Worm (Caenorhabditis elegans): ENCODE measurements around the gene qua-1.

qua-1 gene

DNA sequence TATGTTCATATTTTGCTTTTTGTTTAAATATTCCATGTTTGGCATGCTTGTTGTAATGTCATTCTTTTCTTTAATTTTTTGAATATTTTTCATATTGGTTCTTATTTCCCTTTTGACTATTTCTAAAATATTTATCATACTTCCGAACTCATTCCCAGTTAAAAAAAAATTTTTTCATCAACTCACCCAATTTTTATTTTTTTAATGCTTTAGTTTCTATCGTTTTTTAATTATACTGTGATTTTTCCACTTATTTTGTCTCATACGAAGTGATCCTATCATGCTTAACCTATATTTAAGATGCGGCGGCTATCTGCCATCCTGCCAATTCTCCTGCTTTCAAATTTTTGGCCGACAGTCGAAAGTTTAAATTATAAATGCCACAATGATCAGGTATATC, at the start of gene qua-1:
Gene qua-1 (plus strand): TSS at position 301 of the 400 bp plus-strand sequence.
- TF ChIP-seq swsn-7 (tag; optimal IDR thresholded peaks at IDR 0.05), result no peak
- no peak for TF ChIP-seq unc-62 (GFP tag; optimal IDR thresholded peaks at IDR 0.05)
- TF ChIP-seq rnt-1 (tag; optimal IDR thresholded peaks at IDR 0.05), result no peak

DNA sequence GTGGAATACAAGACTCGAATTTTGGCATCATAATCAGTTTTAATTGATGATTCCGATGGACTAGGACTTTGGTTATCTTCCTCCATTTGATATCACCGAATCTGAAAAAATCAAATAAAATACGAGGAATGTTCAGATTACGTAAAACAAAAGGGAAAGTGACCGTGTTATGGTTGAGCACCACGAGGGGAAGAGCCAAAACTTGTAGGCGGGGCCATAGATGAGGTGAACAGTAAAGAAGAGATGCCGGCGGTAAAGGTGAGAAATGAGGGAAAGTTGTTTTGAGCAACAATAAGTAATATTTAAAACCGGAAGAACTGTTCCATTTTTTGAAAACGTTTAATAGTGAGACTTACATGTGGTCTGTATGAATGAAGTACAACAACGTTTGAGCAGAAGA, 48.7 kb upstream of the qua-1 start, which contains the start of gene F10B5.3:
Gene F10B5.3 (minus strand): TSS at position 101 of the 400 bp plus-strand sequence.
- TF ChIP-seq ets-5 (GFP tag; IDR thresholded peaks at IDR 0.05) (no peak), blmp-1 (tag; optimal IDR thresholded peaks at IDR 0.05) (no peak), unc-130 (tag; optimal IDR thresholded peaks at IDR 0.05) (no peak), sptf-1 (tag; optimal IDR thresholded peaks at IDR 0.05) (no peak), ces-1 (GFP tag; optimal IDR thresholded peaks at IDR 0.05) (no peak), ceh-88 (GFP tag; IDR thresholded peaks at IDR 0.05) (no peak), unc-98 (GFP tag; IDR thresholded peaks at IDR 0.05) (no peak), xbp-1 (tag; optimal IDR thresholded peaks at IDR 0.05) (no peak), fkh-10 (GFP tag; optimal IDR thresholded peaks at IDR 0.05) (no peak), snpc-4 (tag; optimal IDR thresholded peaks at IDR 0.05) (no peak), pag-3 (tag; optimal IDR thresholded peaks at IDR 0.05; ENCODE audit: borderline replicate concordance, insufficient read depth) (no peak), fkh-8 (tag; optimal IDR thresholded peaks at IDR 0.05) (no peak), C04F5.9 (tag; optimal IDR thresholded peaks at IDR 0.05) (no peak), tbx-2 (tag; optimal IDR thresholded peaks at IDR 0.05) (no peak)

DNA sequence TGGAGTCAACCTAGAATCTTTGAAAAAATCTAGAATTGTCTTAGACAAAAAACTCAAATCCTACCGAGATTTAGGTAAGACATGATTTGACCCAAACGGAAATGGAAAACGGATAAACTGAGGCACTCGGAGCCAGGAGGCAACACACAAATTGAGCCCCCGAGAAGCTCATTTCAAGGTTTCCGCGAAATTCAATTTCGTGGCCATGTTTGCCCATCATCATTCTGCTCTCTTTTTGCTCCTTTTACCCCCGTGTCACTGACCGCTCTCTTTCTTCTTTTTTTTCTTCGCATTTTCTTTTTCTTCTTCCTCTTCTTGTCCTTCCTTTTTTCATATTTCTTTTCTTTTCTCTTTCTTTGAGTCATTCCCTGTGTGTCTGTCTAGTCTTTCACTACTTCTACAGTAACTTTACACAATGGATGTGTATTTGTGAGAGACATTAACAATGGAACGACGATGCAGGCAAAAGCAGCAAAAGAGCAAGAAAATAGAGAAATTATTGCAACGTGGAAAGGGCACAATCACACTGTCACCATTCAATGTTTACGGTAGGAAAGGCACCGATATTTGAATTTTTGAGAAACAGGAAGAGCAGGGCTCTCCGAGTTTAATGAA, 45.8 kb upstream of the qua-1 start:
- TF ChIP-seq fkh-10 (GFP tag; optimal IDR thresholded peaks at IDR 0.05) (peak; percentile 44), tbx-2 (tag; optimal IDR thresholded peaks at IDR 0.05) (no peak), lsy-2 (tag; optimal IDR thresholded peaks at IDR 0.05) (no peak), hlh-17 (GFP tag; optimal IDR thresholded peaks at IDR 0.05; ENCODE audit: borderline replicate concordance) (no peak), ets-5 (GFP tag; IDR thresholded peaks at IDR 0.05) (no peak), ces-1 (GFP tag; optimal IDR thresholded peaks at IDR 0.05) (peak; percentile 11), egl-27 (tag; optimal IDR thresholded peaks at IDR 0.05) (no peak)

DNA sequence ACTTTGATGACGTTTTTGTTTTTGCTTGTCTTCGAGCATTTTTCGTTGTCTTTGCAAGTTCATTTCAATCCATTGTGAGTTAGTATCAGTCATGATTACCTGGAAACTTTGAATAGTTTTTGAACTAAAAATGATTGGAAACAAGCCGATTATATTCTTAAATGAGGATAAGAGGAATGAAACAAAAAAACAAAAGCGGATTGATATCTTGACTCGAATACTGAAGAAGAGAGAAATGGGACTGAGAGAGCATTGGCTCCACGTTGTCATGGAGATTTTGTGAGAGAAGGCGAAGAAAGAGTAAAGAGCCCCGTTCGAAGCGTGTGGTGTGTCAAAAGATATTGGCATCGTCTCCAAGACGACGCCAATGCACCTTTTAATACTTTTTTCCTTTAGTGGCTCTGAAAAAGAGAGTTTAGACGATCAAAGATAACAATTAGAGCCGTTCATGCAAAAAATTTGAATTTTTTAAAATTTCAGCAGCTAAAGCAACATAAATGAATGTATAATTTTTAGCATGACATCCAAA, 41.7 kb upstream of the qua-1 start, which contains the start of the genes tub-1 and tmem-138:
Gene tub-1 (minus strand): TSS at position 101 of the 529 bp plus-strand sequence.
Gene tmem-138 (plus strand): TSS at position 479 of the 529 bp plus-strand sequence.
- TF ChIP-seq dsc-1 (tag; optimal IDR thresholded peaks at IDR 0.05), result peak; percentile 42
- peak; percentile 70 for TF ChIP-seq fkh-8 (tag; optimal IDR thresholded peaks at IDR 0.05)
- TF ChIP-seq mep-1 (tag; optimal IDR thresholded peaks at IDR 0.05), result no peak

DNA sequence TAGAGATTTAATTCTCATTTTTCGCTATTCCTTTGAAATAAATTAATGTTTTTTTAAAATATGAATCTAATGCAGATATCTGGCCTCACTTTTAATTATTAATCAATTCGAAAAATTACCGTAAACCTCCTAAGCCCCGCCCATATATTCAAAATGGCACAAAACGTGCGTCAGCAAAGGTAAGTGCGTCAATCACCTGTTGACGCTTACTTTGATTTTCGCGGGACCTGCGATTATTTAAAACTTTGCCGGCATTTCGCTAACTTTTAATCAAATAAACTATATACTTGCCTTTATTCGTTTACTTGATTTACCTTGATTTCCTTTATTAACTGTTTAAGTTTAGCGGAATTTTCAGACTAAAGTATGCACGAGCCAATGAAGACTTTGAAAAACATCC, 40.6 kb upstream of the qua-1 start, which contains the start of gene pch-2:
Gene pch-2 (plus strand): TSS at position 359 of the 400 bp plus-strand sequence.
- no peak for TF ChIP-seq ama-1 (optimal IDR thresholded peaks at IDR 0.05)
- TF ChIP-seq snpc-4 (tag; optimal IDR thresholded peaks at IDR 0.05), result no peak
- peak in 1 of 6 experiments; percentile 59 for TF ChIP-seq elt-3 (tag; optimal IDR thresholded peaks at IDR 0.05)
- peak; percentile 75 for TF ChIP-seq nhr-85 (tag)
- TF ChIP-seq ets-5 (GFP tag; IDR thresholded peaks at IDR 0.05), result no peak
- peak; percentile 62 for TF ChIP-seq fkh-8 (tag; optimal IDR thresholded peaks at IDR 0.05)
- no peak for TF ChIP-seq zag-1 (tag; optimal IDR thresholded peaks at IDR 0.05)
- no peak for TF ChIP-seq mdl-1 (tag; optimal IDR thresholded peaks at IDR 0.05)
- TF ChIP-seq F16B12.6 (tag; optimal IDR thresholded peaks at IDR 0.05), result peak; percentile 38
- no peak for TF ChIP-seq sptf-1 (tag; optimal IDR thresholded peaks at IDR 0.05)
- peak; percentile 67 for TF ChIP-seq nhr-47 (tag; optimal IDR thresholded peaks at IDR 0.05)
- TF ChIP-seq tlp-1 (tag; optimal IDR thresholded peaks at IDR 0.05), result no peak
- no peak for TF ChIP-seq hlh-4 (tag; optimal IDR thresholded peaks at IDR 0.05)
- no peak for TF ChIP-seq lin-13 (GFP tag; optimal IDR thresholded peaks at IDR 0.05)
- no peak for TF ChIP-seq efl-3 (GFP tag; optimal IDR thresholded peaks at IDR 0.05)
- no peak for TF ChIP-seq unc-30 (tag; optimal IDR thresholded peaks at IDR 0.05)
- no peak for TF ChIP-seq irx-1 (tag; optimal IDR thresholded peaks at IDR 0.05)
- peak; percentile 85 to 86 for TF ChIP-seq efl-1 (optimal IDR thresholded peaks at IDR 0.05)
- TF ChIP-seq efl-1 (GFP tag; optimal IDR thresholded peaks at IDR 0.05 in 1 of 2), result peak; percentile 88 to 99
- TF ChIP-seq nhr-84 (tag; optimal IDR thresholded peaks at IDR 0.05), result no peak
- no peak for TF ChIP-seq tbx-2 (tag; optimal IDR thresholded peaks at IDR 0.05)
- peak; percentile 37 for TF ChIP-seq nhr-77 (tag; optimal IDR thresholded peaks at IDR 0.05)
- TF ChIP-seq elt-2 (tag; optimal IDR thresholded peaks at IDR 0.05), result no peak
- no peak for TF ChIP-seq fkh-4 (tag; optimal IDR thresholded peaks at IDR 0.05; ENCODE audit: borderline replicate concordance)
- no peak for TF ChIP-seq vab-15 (tag; optimal IDR thresholded peaks at IDR 0.05)
- TF ChIP-seq nhr-19 (GFP tag; conservative IDR thresholded peaks at IDR 0.05), result peak; percentile 46
- no peak for TF ChIP-seq dsc-1 (tag; optimal IDR thresholded peaks at IDR 0.05)
- no peak for TF ChIP-seq pag-3 (tag; optimal IDR thresholded peaks at IDR 0.05; ENCODE audit: borderline replicate concordance, insufficient read depth)
- no peak for TF ChIP-seq fkh-10 (GFP tag; optimal IDR thresholded peaks at IDR 0.05)
- TF ChIP-seq lsy-2 (tag; optimal IDR thresholded peaks at IDR 0.05), result peak; percentile 80 to 93
